Worm (Caenorhabditis elegans): ENCODE measurements around the gene eftu-2.

DNA sequence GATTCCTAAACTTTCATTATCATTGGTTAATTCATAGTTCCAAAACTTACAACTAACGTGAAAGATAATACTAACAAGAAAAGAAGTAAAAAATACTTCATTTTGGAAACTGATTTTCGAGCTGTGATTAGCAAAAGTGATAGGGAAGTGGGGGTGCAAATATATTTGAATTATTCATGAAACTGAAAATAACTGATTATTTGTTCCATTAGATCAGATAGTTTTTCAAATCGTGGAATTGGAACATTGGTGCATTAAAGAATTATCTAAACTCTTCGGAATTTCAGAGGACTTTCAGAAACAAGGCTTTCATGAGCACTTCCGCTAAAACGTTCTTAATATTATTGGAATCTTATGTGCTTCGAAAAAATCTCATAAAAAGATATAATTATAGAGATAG lies 46.3 kb downstream of the eftu-2 start, which contains the start of gene F40H6.5:
- TF ChIP-seq madf-5 (GFP tag; IDR thresholded peaks at IDR 0.05) (no peak), F44E2.7 (GFP tag; IDR thresholded peaks at IDR 0.05) (no peak), pqm-1 (tag; optimal IDR thresholded peaks at IDR 0.05) (no peak), unc-39 (tag; optimal IDR thresholded peaks at IDR 0.05) (no peak), unc-62 (GFP tag; optimal IDR thresholded peaks at IDR 0.05 in 1 of 2) (no peak), unc-62 (tag; optimal IDR thresholded peaks at IDR 0.05) (no peak), fos-1 (tag; optimal IDR thresholded peaks at IDR 0.05) (no peak), nhr-102 (tag; optimal IDR thresholded peaks at IDR 0.05) (no peak), jun-1 (tag; optimal IDR thresholded peaks at IDR 0.05) (no peak)

Data from whole organism, L4 larva.